Worm (Caenorhabditis elegans) whole organism, midembryonic: ENCODE results near the gene nlp-53.

Source experiments
- T22C8.4 ChIP-seq: fragments of 200-800 bp; sonication (Bioruptor generic); IDR thresholded peaks from 2 replicates; pipeline ENCODE4 v1.3.6; 2022; ENCODE audit warnings: missing genetic modification characterization, missing compliant biosample characterization
- cog-1 ChIP-seq: sonication (generic microtip); optimal IDR thresholded peaks from 2 replicates; lab custom pipeline; 2016; ENCODE audit warnings: missing genetic modification characterization, missing compliant biosample characterization
- flt-1 ChIP-seq: fragments of 200-800 bp; sonication (Bioruptor generic); IDR thresholded peaks from 2 replicates; pipeline ENCODE4 v1.3.6; 2022; ENCODE audit warnings: missing genetic modification characterization, missing compliant biosample characterization
- klf-2 ChIP-seq: fragments of 200-800 bp; sonication (Bioruptor generic); conservative IDR thresholded peaks from 2 replicates; pipeline ENCODE4 v1.3.6; 2022; ENCODE audit warnings: missing genetic modification reagents, missing genetic modification characterization, missing compliant biosample characterization
- med-1 ChIP-seq: sonication (generic microtip); optimal IDR thresholded peaks from 2 replicates; lab custom pipeline; 2017; ENCODE audit warnings: missing genetic modification characterization, mild to moderate bottlenecking, missing compliant biosample characterization, antibody characterized with exemption, missing genetic modification reagents; ENCODE audit not compliant: insufficient read depth
- ref-1 ChIP-seq: fragments of 200-800 bp; sonication (Bioruptor generic); conservative IDR thresholded peaks from 2 replicates; pipeline ENCODE4 v1.3.6; 2022; ENCODE audit warnings: missing genetic modification reagents, missing genetic modification characterization, missing compliant biosample characterization
- tab-1 ChIP-seq: fragments of 200-800 bp; sonication (Bioruptor generic); IDR thresholded peaks from 2 replicates; pipeline ENCODE4 v1.3.6; 2022; ENCODE audit warnings: missing genetic modification characterization, missing compliant biosample characterization
- ztf-23 ChIP-seq: fragments of 200-800 bp; sonication (Bioruptor generic); IDR thresholded peaks from 2 replicates; pipeline ENCODE4 v1.3.6; 2022; ENCODE audit warnings: missing genetic modification reagents, missing genetic modification characterization, missing compliant biosample characterization
- ztf-29 ChIP-seq: fragments of 200-800 bp; sonication (Bioruptor generic); IDR thresholded peaks from 2 replicates; pipeline ENCODE4 v1.3.6; 2022; ENCODE audit warnings: missing genetic modification reagents, missing genetic modification characterization, missing compliant biosample characterization

DNA sequence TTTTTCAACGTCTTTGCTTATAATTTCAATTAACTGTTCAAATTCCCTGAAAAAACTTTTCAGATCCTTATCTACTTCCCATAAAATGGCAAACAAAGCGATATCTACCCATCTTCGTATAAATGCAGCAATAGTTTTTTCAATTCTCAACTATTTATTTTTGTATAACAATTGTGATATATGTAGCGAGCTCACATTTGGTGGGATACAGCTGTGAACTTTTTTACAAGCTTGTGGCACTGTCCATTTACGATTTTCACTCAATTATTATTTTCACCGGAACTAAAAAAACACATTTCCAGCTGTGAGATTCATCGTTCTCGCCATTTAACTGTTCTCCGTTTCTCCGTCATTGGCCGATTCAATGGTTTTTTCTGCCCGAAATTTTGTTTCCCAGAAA is 32.1 kb downstream of the nlp-53 start, which contains the start of gene C40C9.4:
- TF ChIP-seq med-1 (no peak), ref-1 (GFP tag; lab: Robert Waterston, UW) (no peak), tab-1 (GFP tag; lab: Robert Waterston, UW) (no peak), flt-1 (GFP tag; lab: Robert Waterston, UW) (no peak), klf-2 (GFP tag; lab: Robert Waterston, UW) (no peak), ztf-23 (no peak), cog-1 (tag; lab: Kevin White, UChicago) (no peak), T22C8.4 (GFP tag; lab: Robert Waterston, UW) (no peak), ztf-29 (GFP tag; lab: Robert Waterston, UW) (no peak)
